Fruit fly (Drosophila melanogaster) whole organism, embryonic: ENCODE measurements around the gene CG17906.
A peak's percentile ranks its signal among the peaks of the same experiment; 100 is the strongest.

Source experiments
- Aef1 ChIP-seq: fragments of 200-800 bp; sonication (Bioruptor generic); IDR thresholded peaks from 3 replicates; pipeline ENCODE4 v1.3.6; 2022; ENCODE audit warnings: missing biosample characterization, missing genetic modification characterization
- Awh ChIP-seq: fragments of 200-800 bp; sonication (Bioruptor generic); IDR thresholded peaks from 2 replicates; pipeline ENCODE4, ENCODE4 v1.3.6; 2022; ENCODE audit warnings: missing biosample characterization, missing genetic modification characterization
- CG12236 ChIP-seq: fragments of 200-800 bp; sonication (Bioruptor generic); optimal IDR thresholded peaks from 2 replicates; lab custom pipeline; 2016; ENCODE audit warnings: missing biosample characterization, missing genetic modification characterization
- CG12942 ChIP-seq: fragments of 200-800 bp; sonication (Bioruptor generic); optimal IDR thresholded peaks from 3 replicates; lab custom pipeline; 2016; ENCODE audit warnings: missing biosample characterization, missing genetic modification characterization
- CG13123 ChIP-seq: fragments of 200-800 bp; sonication (Bioruptor generic); optimal IDR thresholded peaks from 2 replicates; lab custom pipeline; 2016; ENCODE audit warnings: missing biosample characterization, missing genetic modification characterization
- CG13287 ChIP-seq: fragments of 200-800 bp; sonication (Bioruptor generic); IDR thresholded peaks from 2 replicates; pipeline ENCODE4 v1.3.6; 2022; ENCODE audit warnings: missing biosample characterization, missing genetic modification characterization; ENCODE audit not compliant: partially characterized antibody
- CG13624 ChIP-seq: fragments of 200-800 bp; sonication (Bioruptor generic); optimal IDR thresholded peaks from 2 replicates; lab custom pipeline; 2016; ENCODE audit warnings: missing biosample characterization, missing genetic modification characterization
- CG14710 ChIP-seq: fragments of 200-800 bp; sonication (Bioruptor generic); optimal IDR thresholded peaks from 3 replicates; lab custom pipeline; 2019; ENCODE audit warnings: missing biosample characterization, mild to moderate bottlenecking, missing genetic modification characterization, moderate library complexity
- CG1602 ChIP-seq: fragments of 200-800 bp; sonication (Bioruptor generic); optimal IDR thresholded peaks from 3 replicates; lab custom pipeline; 2016; ENCODE audit warnings: missing biosample characterization, missing genetic modification characterization
- CG2889 ChIP-seq: fragments of 200-800 bp; sonication (Bioruptor generic); IDR thresholded peaks from 3 replicates; pipeline ENCODE4 v1.3.6; 2022; ENCODE audit warnings: missing biosample characterization, missing genetic modification characterization
- CG31365 ChIP-seq: fragments of 200-800 bp; sonication (Bioruptor generic); optimal IDR thresholded peaks from 2 replicates; lab custom pipeline; 2018; ENCODE audit warnings: missing biosample characterization, mild to moderate bottlenecking, missing genetic modification characterization
- CG32772 ChIP-seq: fragments of 200-800 bp; sonication (Bioruptor generic); IDR thresholded peaks from 2 replicates; pipeline ENCODE4 v1.3.6; 2022; ENCODE audit warnings: missing biosample characterization, missing genetic modification characterization
- CG4360 ChIP-seq: fragments of 200-800 bp; sonication (Bioruptor generic); IDR thresholded peaks from 2 replicates; pipeline ENCODE4 v1.3.6; 2022; ENCODE audit warnings: missing biosample characterization, missing genetic modification characterization
- CG7556 ChIP-seq: fragments of 200-800 bp; sonication (Bioruptor generic); optimal IDR thresholded peaks from 2 replicates; lab custom pipeline; 2017; ENCODE audit warnings: missing biosample characterization, mild to moderate bottlenecking, missing genetic modification characterization
- CG8089 ChIP-seq: fragments of 200-800 bp; sonication (Bioruptor generic); optimal IDR thresholded peaks from 3 replicates; lab custom pipeline; 2016; ENCODE audit warnings: missing biosample characterization, missing genetic modification characterization
- CG8290 ChIP-seq, 3 experiments: fragments of 200-800 bp; sonication (Bioruptor generic); optimal IDR thresholded peaks; 2 replicates each; lab custom pipeline; 2016 to 2019; ENCODE audit warnings: missing biosample characterization in 3 of 3, missing genetic modification characterization in 3 of 3, mild to moderate bottlenecking in 2 of 3, moderate library complexity in 1 of 3
- CG8478 ChIP-seq: fragments of >200 bp; optimal IDR thresholded peaks from 2 replicates; lab custom pipeline; 2018
- CG8765 ChIP-seq: fragments of 200-800 bp; sonication (Bioruptor generic); IDR thresholded peaks from 2 replicates; pipeline ENCODE4 v1.3.6; 2022; ENCODE audit warnings: missing biosample characterization, missing genetic modification characterization
- CG9797 ChIP-seq: fragments of 200-800 bp; sonication (Bioruptor generic); optimal IDR thresholded peaks from 3 replicates; lab custom pipeline; 2018; ENCODE audit warnings: missing biosample characterization, mild to moderate bottlenecking, missing genetic modification characterization
- E2f1 ChIP-seq: fragments of 200-800 bp; sonication (Bioruptor generic); IDR thresholded peaks from 2 replicates; pipeline ENCODE4 v1.3.6; 2022; ENCODE audit warnings: missing biosample characterization, missing genetic modification characterization
- Hand ChIP-seq: fragments of 200-800 bp; sonication (Bioruptor generic); optimal IDR thresholded peaks from 2 replicates; lab custom pipeline; 2017; ENCODE audit warnings: mild to moderate bottlenecking, missing biosample characterization, missing genetic modification reagents, missing genetic modification characterization
- Hsf ChIP-seq: fragments of 200-800 bp; sonication (Bioruptor generic); optimal IDR thresholded peaks from 3 replicates; lab custom pipeline; 2016; ENCODE audit warnings: missing biosample characterization, missing genetic modification characterization
- Jarid2 ChIP-seq: fragments of 200-800 bp; sonication (Bioruptor generic); optimal IDR thresholded peaks from 3 replicates; lab custom pipeline; 2017; ENCODE audit warnings: mild to moderate bottlenecking, missing biosample characterization, missing genetic modification reagents, missing genetic modification characterization
- Lhr ChIP-seq: fragments of 200-800 bp; sonication (Bioruptor generic); optimal IDR thresholded peaks from 3 replicates; lab custom pipeline; 2017; ENCODE audit warnings: mild to moderate bottlenecking, missing biosample characterization, missing genetic modification reagents, missing genetic modification characterization
- MBD-R2 ChIP-seq: fragments of 200-800 bp; sonication (Bioruptor generic); IDR thresholded peaks from 2 replicates; pipeline ENCODE4 v1.3.6; 2022; ENCODE audit warnings: missing biosample characterization, missing genetic modification characterization
- NK7.1 ChIP-seq: fragments of 200-800 bp; sonication (Bioruptor generic); optimal IDR thresholded peaks from 3 replicates; lab custom pipeline; 2016; ENCODE audit warnings: missing biosample characterization, missing genetic modification characterization
- Nf-YC ChIP-seq: fragments of 200-800 bp; optimal IDR thresholded peaks from 3 replicates; lab custom pipeline; 2019; ENCODE audit warnings: missing biosample characterization, mild to moderate bottlenecking, missing genetic modification characterization, moderate library complexity
- Sry-β ChIP-seq: fragments of 200-800 bp; sonication (Bioruptor generic); optimal IDR thresholded peaks from 2 replicates; lab custom pipeline; 2018; ENCODE audit warnings: missing biosample characterization, mild to moderate bottlenecking, missing genetic modification characterization, moderate library complexity
- Xbp1 ChIP-seq: fragments of 200-800 bp; sonication (Bioruptor generic); optimal IDR thresholded peaks from 3 replicates; lab custom pipeline; 2016; ENCODE audit warnings: missing biosample characterization, mild to moderate bottlenecking, missing genetic modification characterization
- aop ChIP-seq: fragments of 200-800 bp; sonication (Bioruptor generic); IDR thresholded peaks from 2 replicates; pipeline ENCODE4 v1.3.6; 2022; ENCODE audit warnings: missing biosample characterization, missing genetic modification characterization
- chif ChIP-seq, 2 experiments: fragments of 200-800 bp; sonication (Bioruptor generic); optimal IDR thresholded peaks; 3 replicates each; lab custom pipeline; 2016; ENCODE audit warnings: missing biosample characterization in 2 of 2, missing genetic modification characterization in 2 of 2
- fd96Cb ChIP-seq: fragments of 200-800 bp; sonication (Bioruptor generic); optimal IDR thresholded peaks from 2 replicates; lab custom pipeline; 2018; ENCODE audit warnings: missing biosample characterization, mild to moderate bottlenecking, missing genetic modification characterization, moderate library complexity
- gsb ChIP-seq: fragments of 200-800 bp; sonication (Bioruptor generic); IDR thresholded peaks from 2 replicates; pipeline ENCODE4 v1.3.6; 2022; ENCODE audit warnings: missing biosample characterization, missing genetic modification characterization
- ham ChIP-seq: fragments of 200-800 bp; sonication (Bioruptor generic); IDR thresholded peaks from 2 replicates; pipeline ENCODE4 v1.3.6; 2022; ENCODE audit warnings: missing biosample characterization, missing genetic modification characterization
- hth ChIP-seq: fragments of >200 bp; optimal IDR thresholded peaks from 2 replicates; lab custom pipeline; 2017; ENCODE audit warnings: inconsistent platforms
- kay ChIP-seq: fragments of 200-800 bp; sonication (Bioruptor generic); optimal IDR thresholded peaks from 2 replicates; lab custom pipeline; 2016; ENCODE audit warnings: missing biosample characterization, missing genetic modification characterization
- lbe ChIP-seq: fragments of 200-800 bp; sonication (Bioruptor generic); optimal IDR thresholded peaks from 2 replicates; lab custom pipeline; 2016; ENCODE audit warnings: missing biosample characterization, mild to moderate bottlenecking, missing genetic modification characterization
- nau ChIP-seq: fragments of 200-800 bp; sonication (Bioruptor generic); optimal IDR thresholded peaks from 3 replicates; lab custom pipeline; 2017; ENCODE audit warnings: missing biosample characterization, mild to moderate bottlenecking, missing genetic modification characterization, missing genetic modification reagents
- odd ChIP-seq: fragments of 200-800 bp; sonication (Bioruptor generic); optimal IDR thresholded peaks from 2 replicates; lab custom pipeline; 2017; ENCODE audit warnings: missing biosample characterization, mild to moderate bottlenecking, missing genetic modification characterization
- p53 ChIP-seq: fragments of 200-800 bp; sonication (Bioruptor generic); optimal IDR thresholded peaks from 2 replicates; lab custom pipeline; 2016; ENCODE audit warnings: missing biosample characterization, missing genetic modification characterization
- pros ChIP-seq: fragments of 200-800 bp; sonication (Bioruptor generic); optimal IDR thresholded peaks from 3 replicates; lab custom pipeline; 2019; ENCODE audit warnings: missing biosample characterization, mild to moderate bottlenecking, missing genetic modification characterization, moderate library complexity
- ro ChIP-seq: fragments of 200-800 bp; sonication (Bioruptor generic); IDR thresholded peaks from 2 replicates; pipeline ENCODE4 v1.3.6; 2022; ENCODE audit warnings: missing biosample characterization, missing genetic modification characterization
- salm ChIP-seq: fragments of 200-800 bp; sonication (Bioruptor generic); optimal IDR thresholded peaks from 2 replicates; lab custom pipeline; 2018; ENCODE audit warnings: missing biosample characterization, mild to moderate bottlenecking, missing genetic modification characterization
- sr ChIP-seq: fragments of 200-800 bp; sonication (Bioruptor generic); IDR thresholded peaks from 3 replicates; pipeline ENCODE4 v1.3.6; 2022; ENCODE audit warnings: missing biosample characterization, missing genetic modification characterization
- tin ChIP-seq: fragments of 200-800 bp; sonication (Bioruptor generic); optimal IDR thresholded peaks from 3 replicates; lab custom pipeline; 2016; ENCODE audit warnings: missing biosample characterization, missing genetic modification characterization
- twi ChIP-seq: fragments of 200-800 bp; optimal IDR thresholded peaks from 2 replicates; lab custom pipeline; 2019; ENCODE audit warnings: missing biosample characterization, mild to moderate bottlenecking, missing genetic modification characterization, moderate library complexity
- tx ChIP-seq: fragments of 200-800 bp; sonication (Bioruptor generic); optimal IDR thresholded peaks from 2 replicates; lab custom pipeline; 2016; ENCODE audit warnings: missing biosample characterization, missing genetic modification characterization
- unpg ChIP-seq: fragments of 200-800 bp; sonication (Bioruptor generic); optimal IDR thresholded peaks from 3 replicates; lab custom pipeline; 2018; ENCODE audit warnings: missing biosample characterization, mild to moderate bottlenecking, missing genetic modification characterization, moderate library complexity
- vnd ChIP-seq: fragments of 200-800 bp; sonication (Bioruptor generic); IDR thresholded peaks from 3 replicates; pipeline ENCODE4 v1.3.6; 2022; ENCODE audit warnings: missing biosample characterization, missing genetic modification characterization; ENCODE audit not compliant: partially characterized antibody
- zen ChIP-seq: fragments of 200-800 bp; sonication (Bioruptor generic); optimal IDR thresholded peaks from 3 replicates; lab custom pipeline; 2018; ENCODE audit warnings: missing biosample characterization, mild to moderate bottlenecking, missing genetic modification characterization, moderate library complexity

Gene CG17906

DNA sequence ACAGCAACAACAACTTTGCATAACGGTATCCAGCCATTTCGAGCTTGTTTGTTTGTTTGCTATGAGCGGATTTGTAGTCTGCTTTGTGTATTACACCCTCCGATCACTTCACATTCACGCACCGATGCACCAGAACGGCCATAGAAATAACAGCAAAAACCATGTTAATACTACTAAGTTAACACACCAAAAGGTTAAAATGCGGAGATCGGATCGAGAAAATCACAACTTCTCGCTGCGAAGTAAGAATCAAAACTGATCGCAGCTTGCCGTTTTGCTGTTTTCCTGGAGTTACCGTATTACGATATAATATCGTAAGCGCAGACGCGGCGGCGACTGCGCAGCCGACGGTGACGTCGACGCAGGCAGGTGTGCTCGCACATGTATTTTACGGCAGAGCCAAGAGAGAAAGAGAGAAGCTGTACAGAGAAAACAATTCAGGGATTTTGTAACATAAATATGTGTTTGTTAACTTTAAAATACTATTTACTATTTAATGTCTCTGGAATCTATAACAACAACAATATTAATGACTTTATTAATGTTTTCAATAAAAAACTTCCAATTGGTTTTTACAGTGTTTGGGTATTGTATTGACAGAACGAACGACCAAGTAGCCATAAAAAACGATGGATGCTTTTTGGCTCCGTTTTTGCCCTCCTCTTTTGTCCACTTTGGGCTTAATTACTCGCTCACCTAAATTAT is 9.4 kb upstream of the CG17906 start, which contains the start of gene CG13101 (continued):
- peak; percentile 89 for TF ChIP-seq gsb
- TF ChIP-seq CG8290 (GFP tag; optimal IDR thresholded peaks at IDR 0.05; lab: Kevin White, UChicago): peak; percentile 68
- peak in 1 of 2 experiments; percentile 70 for TF ChIP-seq CG8290 (tag; optimal IDR thresholded peaks at IDR 0.05; lab: Kevin White, UChicago)
- TF ChIP-seq CG8478: no peak
- peak; percentile 95 for TF ChIP-seq Awh
- TF ChIP-seq MBD-R2 (GFP tag; lab: Robert Waterston, UW): peak; percentile 74; the same call in 1 of the 2 replicates
- TF ChIP-seq nau: peak; percentile 90
- peak; percentile 91 for TF ChIP-seq Xbp1 (GFP tag; lab: Kevin White, UChicago)
- TF ChIP-seq CG14710 (tag; lab: Kevin White, UChicago): peak; percentile 91
- TF ChIP-seq CG7556: peak; percentile 95
- TF ChIP-seq NK7.1 (GFP tag; lab: Kevin White, UChicago): peak; percentile 72
- peak; percentile 90 for TF ChIP-seq odd (GFP tag; lab: Kevin White, UChicago)
- TF ChIP-seq CG13123: peak; percentile 79
- peak; percentile 21 for TF ChIP-seq pros
- peak; percentile 63 for TF ChIP-seq CG31365 (tag; lab: Kevin White, UChicago)
- peak; percentile 89 for TF ChIP-seq zen (tag; lab: Kevin White, UChicago)
- TF ChIP-seq E2f1: peak; percentile 95
- TF ChIP-seq CG13624 (GFP tag; lab: Kevin White, UChicago): peak; percentile 88
- TF ChIP-seq CG4360: peak; percentile 62
- peak; percentile 87 for TF ChIP-seq ro (GFP tag; lab: Robert Waterston, UW)
- peak; percentile 88 for TF ChIP-seq ham (GFP tag; lab: Robert Waterston, UW)
- peak; percentile 80; the same call in 1 of the 2 replicates for TF ChIP-seq CG8765 (GFP tag; lab: Robert Waterston, UW)
- peak; percentile 63 for TF ChIP-seq CG8089
- TF ChIP-seq Lhr (GFP tag; lab: Kevin White, UChicago): peak; percentile 71
- TF ChIP-seq kay (GFP tag; lab: Kevin White, UChicago): peak; percentile 77
- TF ChIP-seq tin: peak; percentile 88
- no peak for TF ChIP-seq CG9797
- TF ChIP-seq tx: peak; percentile 61
- peak; percentile 94 for TF ChIP-seq lbe (GFP tag; lab: Kevin White, UChicago)
- TF ChIP-seq sr (GFP tag; lab: Robert Waterston, UW): no peak
- peak; percentile 81 for TF ChIP-seq CG1602 (GFP tag; lab: Kevin White, UChicago)
- TF ChIP-seq Sry-β (GFP tag; lab: Kevin White, UChicago): no peak
- peak; percentile 92 for TF ChIP-seq CG32772 (GFP tag; lab: Robert Waterston, UW)
- TF ChIP-seq twi: peak; percentile 84
- TF ChIP-seq CG12236 (GFP tag; lab: Kevin White, UChicago): peak; percentile 56
- TF ChIP-seq Nf-YC: peak; percentile 71
- peak; percentile 78 for TF ChIP-seq Jarid2 (GFP tag; lab: Kevin White, UChicago)
- peak; percentile 22; the same call in 1 of the 2 replicates for TF ChIP-seq CG13287
- peak; percentile 74 for TF ChIP-seq Hand (GFP tag; lab: Kevin White, UChicago)
- no peak for TF ChIP-seq aop (GFP tag; lab: Robert Waterston, UW)
- TF ChIP-seq Hsf: peak; percentile 92
- TF ChIP-seq vnd (GFP tag; lab: Robert Waterston, UW): no peak
- peak; percentile 5 for TF ChIP-seq p53 (GFP tag; lab: Kevin White, UChicago)
- TF ChIP-seq chif (GFP tag; optimal IDR thresholded peaks at IDR 0.05; lab: Kevin White, UChicago): peak; percentile 80 to 86
- TF ChIP-seq fd96Cb (tag; lab: Kevin White, UChicago): peak; percentile 88
- peak; percentile 82 for TF ChIP-seq Aef1 (GFP tag; lab: Robert Waterston, UW)
- TF ChIP-seq unpg: peak; percentile 97
- peak; percentile 88 for TF ChIP-seq CG2889 (GFP tag; lab: Robert Waterston, UW)
- TF ChIP-seq CG12942 (GFP tag; lab: Kevin White, UChicago): peak; percentile 89
- TF ChIP-seq hth: no peak
- peak; percentile 88 for TF ChIP-seq salm
